Fruit fly (Drosophila melanogaster): ENCODE measurements around the gene Tm2.

Tm2 gene

DNA sequence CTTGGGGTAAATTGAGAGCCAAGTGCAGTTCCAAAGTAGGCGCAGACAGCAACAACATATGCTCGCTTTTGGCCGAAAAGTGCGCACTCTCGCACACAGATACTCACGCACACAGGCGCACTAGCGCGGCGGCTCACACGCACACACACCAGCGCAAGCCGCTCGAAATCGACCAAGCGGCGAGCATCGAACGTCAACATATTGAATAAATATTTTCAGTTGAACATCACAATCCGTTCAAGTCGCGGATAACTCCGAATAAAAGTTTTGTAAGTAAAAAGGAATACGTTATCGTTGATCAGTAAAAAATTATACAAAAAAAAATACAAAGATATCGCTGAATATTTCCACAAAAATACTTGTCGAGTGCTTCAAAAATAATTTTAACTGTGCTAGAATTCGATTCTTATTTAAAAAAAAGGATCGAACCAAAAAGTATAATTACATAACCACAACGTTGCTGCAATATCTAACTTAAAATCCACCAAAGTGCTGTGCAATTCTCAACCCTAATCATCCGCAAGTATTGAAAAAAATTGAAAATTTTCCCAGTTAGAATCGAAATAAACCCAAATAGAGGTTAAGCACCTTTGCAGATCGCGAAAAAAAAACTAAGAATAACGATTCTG, 28.5 kb upstream of the Tm2 start:
- TF ChIP-seq CG17806 (tag; optimal IDR thresholded peaks at IDR 0.05) (no peak), CG8159 (tag; optimal IDR thresholded peaks at IDR 0.05) (no peak), CG13204 (GFP tag; optimal IDR thresholded peaks at IDR 0.05) (no peak), CG32121 (GFP tag; IDR thresholded peaks at IDR 0.05) (no peak), gl (tag; optimal IDR thresholded peaks at IDR 0.05) (no peak), rn (GFP tag; IDR thresholded peaks at IDR 0.05) (no peak), CG14655 (GFP tag; optimal IDR thresholded peaks at IDR 0.05) (no peak), CG34367 (tag; optimal IDR thresholded peaks at IDR 0.05) (no peak), Snoo (tag; optimal IDR thresholded peaks at IDR 0.05) (no peak), D1 (tag; optimal IDR thresholded peaks at IDR 0.05) (no peak)

dm6 chr3R:15282326-15282725, 27.7 kb upstream of the Tm2 start:
- TF ChIP-seq CG34367 (tag; optimal IDR thresholded peaks at IDR 0.05) (no peak), CG17806 (tag; optimal IDR thresholded peaks at IDR 0.05) (no peak), Ets98B (GFP tag; IDR thresholded peaks at IDR 0.05) (no peak), rn (GFP tag; IDR thresholded peaks at IDR 0.05) (no peak), CG15710 (tag; optimal IDR thresholded peaks at IDR 0.05) (no peak)

- TF ChIP-seq CG4496 (GFP tag; IDR thresholded peaks at IDR 0.05) = no peak
- TF ChIP-seq CG15710 (tag; optimal IDR thresholded peaks at IDR 0.05) = no peak
- peak; percentile 60 for TF ChIP-seq EcR (GFP tag; optimal IDR thresholded peaks at IDR 0.05)
- TF ChIP-seq Pif1A (GFP tag; optimal IDR thresholded peaks at IDR 0.05) = no peak
These were observed 26.8 kb upstream of the Tm2 start for dm6 chr3R:15282982-15283809.

dm6 chr3R:15286024-15286692, 23.8 kb upstream of the Tm2 start:
- TF ChIP-seq D1 (tag; optimal IDR thresholded peaks at IDR 0.05) (peak; percentile 2), Pif1B (GFP tag; optimal IDR thresholded peaks at IDR 0.05) (no peak)

- TF ChIP-seq CG9948 (tag; optimal IDR thresholded peaks at IDR 0.05) (no peak), Ets98B (GFP tag; IDR thresholded peaks at IDR 0.05) (no peak), Pif1A (GFP tag; optimal IDR thresholded peaks at IDR 0.05) (no peak), CG34367 (tag; optimal IDR thresholded peaks at IDR 0.05) (no peak), CG8159 (tag; optimal IDR thresholded peaks at IDR 0.05) (no peak), Snoo (tag; optimal IDR thresholded peaks at IDR 0.05) (no peak), CG32121 (GFP tag; IDR thresholded peaks at IDR 0.05) (no peak), CG14655 (GFP tag; optimal IDR thresholded peaks at IDR 0.05) (no peak), EcR (GFP tag; optimal IDR thresholded peaks at IDR 0.05) (no peak), CG12605 (GFP tag; IDR thresholded peaks at IDR 0.05) (no peak), CG10348 (GFP tag; IDR thresholded peaks at IDR 0.05) (no peak), gl (tag; optimal IDR thresholded peaks at IDR 0.05) (no peak), rn (GFP tag; IDR thresholded peaks at IDR 0.05) (no peak), CG4496 (GFP tag; IDR thresholded peaks at IDR 0.05) (no peak), CG13204 (GFP tag; optimal IDR thresholded peaks at IDR 0.05) (no peak), CG8301 (tag; optimal IDR thresholded peaks at IDR 0.05) (no peak), Pif1B (GFP tag; optimal IDR thresholded peaks at IDR 0.05) (no peak), fd96Ca (GFP tag; IDR thresholded peaks at IDR 0.05) (no peak)
These were observed 23.3 kb upstream of the Tm2 start for dm6 chr3R:15286693-15287041.

DNA sequence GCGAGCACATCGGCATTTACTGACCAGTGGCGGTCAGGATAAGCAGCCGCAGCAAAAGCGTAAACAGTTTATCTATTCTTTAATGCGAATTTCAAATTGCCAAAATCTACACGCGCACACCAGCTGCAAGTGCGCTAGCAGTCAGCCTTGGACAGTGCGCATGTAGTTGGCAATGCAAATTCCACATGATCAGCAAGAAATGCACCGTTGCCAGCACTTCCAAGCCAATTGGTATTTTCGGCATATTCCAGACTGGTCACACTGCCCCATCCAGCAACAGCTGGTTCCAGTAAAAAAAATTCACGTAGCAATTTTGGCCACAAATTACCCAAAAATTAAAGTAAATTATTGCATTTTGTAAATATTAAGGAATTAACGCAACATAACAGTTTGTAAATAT, 22.2 kb upstream of the Tm2 start:
- TF ChIP-seq rn (GFP tag; IDR thresholded peaks at IDR 0.05) (no peak), CG12605 (GFP tag; IDR thresholded peaks at IDR 0.05) (no peak), fd96Ca (GFP tag; IDR thresholded peaks at IDR 0.05) (no peak), D1 (tag; optimal IDR thresholded peaks at IDR 0.05) (no peak), Snoo (tag; optimal IDR thresholded peaks at IDR 0.05) (no peak), CG13204 (GFP tag; optimal IDR thresholded peaks at IDR 0.05) (no peak), CG9948 (tag; optimal IDR thresholded peaks at IDR 0.05) (no peak), CG17806 (tag; optimal IDR thresholded peaks at IDR 0.05) (no peak), CG10348 (GFP tag; IDR thresholded peaks at IDR 0.05) (no peak), CG4496 (GFP tag; IDR thresholded peaks at IDR 0.05) (no peak)

- TF ChIP-seq rn (GFP tag; IDR thresholded peaks at IDR 0.05) (no peak), gl (tag; optimal IDR thresholded peaks at IDR 0.05) (no peak), CG32121 (GFP tag; IDR thresholded peaks at IDR 0.05) (no peak), CG17806 (tag; optimal IDR thresholded peaks at IDR 0.05) (no peak), Pif1A (GFP tag; optimal IDR thresholded peaks at IDR 0.05) (no peak), Snoo (tag; optimal IDR thresholded peaks at IDR 0.05) (no peak)
These were observed 21.2 kb upstream of the Tm2 start for dm6 chr3R:15288802-15289201.

Data from whole organism, pupa.